Fruit fly (Drosophila melanogaster): ENCODE results near the gene CG9231.

The CG9231 gene

dm6 chr3L:19560695-19561246 is 25.0 kb downstream of the CG9231 start (continued):
- peak; percentile 84 for TF ChIP-seq CG6272 (GFP tag; IDR thresholded peaks at IDR 0.05)
- TF ChIP-seq usp (GFP tag; optimal IDR thresholded peaks at IDR 0.05) = no peak
- peak; percentile 91 for TF ChIP-seq CG1024 (GFP tag; IDR thresholded peaks at IDR 0.05)
- peak; percentile 96 for TF ChIP-seq CG4424 (GFP tag; optimal IDR thresholded peaks at IDR 0.05)
- TF ChIP-seq corto (GFP tag; optimal IDR thresholded peaks at IDR 0.05) = peak; percentile 92
- peak; percentile 81 for TF ChIP-seq CG5180 (GFP tag; optimal IDR thresholded peaks at IDR 0.05)
- 0 out of 4 replicates have a peak, but pooled peaks have one; percentile 70 for TF ChIP-seq chinmo (GFP tag; IDR thresholded peaks at IDR 0.05; ENCODE audit: partially characterized antibody)
- TF ChIP-seq Dip3 (GFP tag; optimal IDR thresholded peaks at IDR 0.05) = peak; percentile 86
- peak; percentile 71; the same call in 2 of the 3 replicates for TF ChIP-seq sr (GFP tag; IDR thresholded peaks at IDR 0.05)
- peak; percentile 87 for TF ChIP-seq kni (GFP tag; optimal IDR thresholded peaks at IDR 0.05)
- TF ChIP-seq Opbp (GFP tag; IDR thresholded peaks at IDR 0.05; ENCODE audit: partially characterized antibody) = no peak
- peak; percentile 97 for TF ChIP-seq CG33557 (GFP tag; optimal IDR thresholded peaks at IDR 0.05)
- TF ChIP-seq CG1529 (GFP tag; optimal IDR thresholded peaks at IDR 0.05) = peak; percentile 92
- peak; percentile 93 for TF ChIP-seq Meics (GFP tag; optimal IDR thresholded peaks at IDR 0.05)
- no peak for TF ChIP-seq Doc2 (GFP tag; IDR thresholded peaks at IDR 0.05)
- TF ChIP-seq gt (GFP tag; IDR thresholded peaks at IDR 0.05) = peak; percentile 87
- TF ChIP-seq MESR4 (GFP tag; optimal IDR thresholded peaks at IDR 0.05) = peak; percentile 36
- TF ChIP-seq Blimp-1 (GFP tag; optimal IDR thresholded peaks at IDR 0.05) = peak; percentile 93
- peak; percentile 68 for TF ChIP-seq CG18011 (GFP tag; optimal IDR thresholded peaks at IDR 0.05)
- TF ChIP-seq h (optimal IDR thresholded peaks at IDR 0.05) = no peak
- peak; percentile 68 for TF ChIP-seq CG3163 (GFP tag; optimal IDR thresholded peaks at IDR 0.05)
- peak; percentile 44 for TF ChIP-seq ash1 (GFP tag; optimal IDR thresholded peaks at IDR 0.05)
- peak; percentile 89 for TF ChIP-seq CG8944 (GFP tag; optimal IDR thresholded peaks at IDR 0.05)
- peak; percentile 92 for TF ChIP-seq MBD-R2 (GFP tag; IDR thresholded peaks at IDR 0.05)
- peak; percentile 82 for TF ChIP-seq CG8281 (tag; optimal IDR thresholded peaks at IDR 0.05)
- peak; percentile 95 for TF ChIP-seq Ada2b (GFP tag; IDR thresholded peaks at IDR 0.05)
- peak; percentile 93 for TF ChIP-seq Max (GFP tag; optimal IDR thresholded peaks at IDR 0.05)
- TF ChIP-seq tap (tag; optimal IDR thresholded peaks at IDR 0.05) = peak; percentile 92
- peak; percentile 62 for TF ChIP-seq ftz-f1 (GFP tag; optimal IDR thresholded peaks at IDR 0.05)
- TF ChIP-seq phol (tag; optimal IDR thresholded peaks at IDR 0.05) = peak; percentile 95
- TF ChIP-seq mirr (GFP tag; optimal IDR thresholded peaks at IDR 0.05) = peak; percentile 85
- TF ChIP-seq CG2678 (tag; optimal IDR thresholded peaks at IDR 0.05) = peak; percentile 96
- peak; percentile 83 for TF ChIP-seq dimm (GFP tag; IDR thresholded peaks at IDR 0.05)
- TF ChIP-seq dan (GFP tag; IDR thresholded peaks at IDR 0.05) = no peak; the same call in 1 of the 2 replicates
- TF ChIP-seq crol (GFP tag; IDR thresholded peaks at IDR 0.05) = peak; percentile 53
- TF ChIP-seq CG33213 (GFP tag; optimal IDR thresholded peaks at IDR 0.05) = peak; percentile 91
- peak; percentile 97 for TF ChIP-seq CG13424 (tag; optimal IDR thresholded peaks at IDR 0.05)
- peak; percentile 83 for TF ChIP-seq CG10565 (GFP tag; optimal IDR thresholded peaks at IDR 0.05)
- peak; percentile 98 for TF ChIP-seq CG10979 (tag; optimal IDR thresholded peaks at IDR 0.05)
- TF ChIP-seq HmgD (GFP tag; optimal IDR thresholded peaks at IDR 0.05) = peak; percentile 33
- peak in 1 of 2 experiments; percentile 78 for TF ChIP-seq Hr78 (GFP tag; optimal IDR thresholded peaks at IDR 0.05)
- TF ChIP-seq schlank (tag; optimal IDR thresholded peaks at IDR 0.05) = peak; percentile 88
- peak; percentile 95 for TF ChIP-seq CG8290 (GFP tag; optimal IDR thresholded peaks at IDR 0.05)
- TF ChIP-seq CG8290 (tag; optimal IDR thresholded peaks at IDR 0.05) = peak; percentile 76 to 94
- peak; percentile 95 for TF ChIP-seq CG1602 (GFP tag; optimal IDR thresholded peaks at IDR 0.05)
- no peak for TF ChIP-seq tna (GFP tag; IDR thresholded peaks at IDR 0.05; ENCODE audit: partially characterized antibody)
- TF ChIP-seq her (GFP tag; optimal IDR thresholded peaks at IDR 0.05) = peak; percentile 81
- TF ChIP-seq Side (GFP tag; optimal IDR thresholded peaks at IDR 0.05) = peak; percentile 92
- TF ChIP-seq H2.0 (GFP tag; IDR thresholded peaks at IDR 0.05) = peak; percentile 95
- no peak for TF ChIP-seq bbx (GFP tag; IDR thresholded peaks at IDR 0.05; ENCODE audit: partially characterized antibody)

Measured in whole organism, embryonic.